Fruit fly (Drosophila melanogaster) whole organism, wandering third instar larva: ENCODE results near the gene CG46448.

Experiments
- Abd-B ChIP-seq: fragments of >200 bp; optimal IDR thresholded peaks from 2 replicates; lab custom pipeline; 2017; ENCODE audit warnings: missing biosample characterization, missing genetic modification characterization
- CG32264 ChIP-seq: fragments of 200-800 bp; sonication (Bioruptor generic); optimal IDR thresholded peaks from 2 replicates; lab custom pipeline; 2016; ENCODE audit warnings: missing biosample characterization, missing genetic modification characterization
- CG9705 ChIP-seq: fragments of 200-800 bp; sonication (Bioruptor generic); optimal IDR thresholded peaks from 2 replicates; lab custom pipeline; 2018; ENCODE audit warnings: missing biosample characterization, mild to moderate bottlenecking, missing genetic modification characterization
- CrebA ChIP-seq: fragments of 200-800 bp; sonication (Bioruptor generic); optimal IDR thresholded peaks from 2 replicates; lab custom pipeline; 2016; ENCODE audit warnings: missing biosample characterization, mild to moderate bottlenecking, missing genetic modification characterization, borderline replicate concordance
- Dif ChIP-seq: fragments of 200-275, 200-300 bp; sonication (Bioruptor generic); optimal IDR thresholded peaks from 2 replicates; lab custom pipeline; 2018; ENCODE audit warnings: missing biosample characterization, missing genetic modification characterization; ENCODE audit not compliant: partially characterized antibody
- HLH106 ChIP-seq: fragments of 200-800 bp; optimal IDR thresholded peaks from 3 replicates; lab custom pipeline; 2019; ENCODE audit warnings: missing biosample characterization, mild to moderate bottlenecking, missing genetic modification characterization, moderate library complexity
- Hnf4 ChIP-seq: fragments of 200-800 bp; sonication (Bioruptor generic); optimal IDR thresholded peaks from 2 replicates; lab custom pipeline; 2016; ENCODE audit warnings: missing biosample characterization, mild to moderate bottlenecking, missing genetic modification characterization
- Hr78 ChIP-seq: fragments of >200 bp; optimal IDR thresholded peaks from 2 replicates; lab custom pipeline; 2017; ENCODE audit warnings: missing biosample characterization, missing genetic modification characterization
- Hr83 ChIP-seq: fragments of 200-300 bp; sonication (Bioruptor generic); optimal IDR thresholded peaks from 2 replicates; lab custom pipeline; 2016; ENCODE audit warnings: missing biosample characterization, mild to moderate bottlenecking, missing genetic modification characterization, moderate library complexity; ENCODE audit not compliant: poor library complexity, severe bottlenecking
- Jra ChIP-seq: sonication (Bioruptor generic); optimal IDR thresholded peaks from 2 replicates; lab custom pipeline; 2016; ENCODE audit warnings: missing biosample characterization, missing genetic modification characterization
- Mio ChIP-seq: sonication (Bioruptor generic); optimal IDR thresholded peaks from 2 replicates; lab custom pipeline; 2016; ENCODE audit warnings: missing biosample characterization, missing genetic modification characterization
- Myc ChIP-seq: fragments of >200 bp; optimal IDR thresholded peaks from 2 replicates; lab custom pipeline; 2017
- N ChIP-seq: fragments of >200 bp; optimal IDR thresholded peaks from 2 replicates; lab custom pipeline; 2018; ENCODE audit warnings: missing biosample characterization, missing external identifiers, missing genetic modification characterization
- OdsH ChIP-seq: fragments of 200-800 bp; sonication (Bioruptor generic); optimal IDR thresholded peaks from 2 replicates; lab custom pipeline; 2016; ENCODE audit warnings: missing biosample characterization, mild to moderate bottlenecking, missing genetic modification characterization
- Rel ChIP-seq, 2 experiments: fragments of 200-800 bp; sonication (Bioruptor generic) in 1 of 2; optimal IDR thresholded peaks; 2 replicates in 1 of 2; 3 replicates in 1 of 2; lab custom pipeline; 2016 to 2019; ENCODE audit warnings: mild to moderate bottlenecking in 2 of 2, missing biosample characterization in 2 of 2, missing genetic modification characterization in 2 of 2, moderate library complexity in 1 of 2
- Sp1 ChIP-seq: fragments of 200-800 bp; sonication (Bioruptor generic); optimal IDR thresholded peaks from 3 replicates; lab custom pipeline; 2019; ENCODE audit warnings: missing biosample characterization, mild to moderate bottlenecking, missing genetic modification characterization, moderate library complexity
- Vsx2 ChIP-seq: fragments of 200-300, 225-300 bp; sonication (Bioruptor generic); optimal IDR thresholded peaks from 2 replicates; lab custom pipeline; 2018; ENCODE audit warnings: missing biosample characterization, missing genetic modification characterization; ENCODE audit not compliant: partially characterized antibody
- br ChIP-seq: fragments of 200-800 bp; sonication (Bioruptor generic); optimal IDR thresholded peaks from 2 replicates; lab custom pipeline; 2016; ENCODE audit warnings: missing biosample characterization, missing genetic modification characterization
- brk ChIP-seq: fragments of 200-800 bp; sonication (Bioruptor generic); optimal IDR thresholded peaks from 2 replicates; lab custom pipeline; 2016; ENCODE audit warnings: missing biosample characterization, mild to moderate bottlenecking, missing genetic modification characterization
- dl ChIP-seq, 2 experiments: fragments of 175-275, 200-275 bp in 1 of 2; fragments of 200-275 bp in 1 of 2; sonication (Bioruptor generic); optimal IDR thresholded peaks; lab custom pipeline; 2018; ENCODE audit warnings: mild to moderate bottlenecking in 2 of 2, missing biosample characterization in 2 of 2, missing genetic modification characterization in 2 of 2, moderate library complexity in 2 of 2; ENCODE audit not compliant: partially characterized antibody in 2 of 2, insufficient read depth in 1 of 2
- dmrt93B ChIP-seq: fragments of 200-800 bp; sonication (Bioruptor generic); optimal IDR thresholded peaks from 2 replicates; lab custom pipeline; 2018; ENCODE audit warnings: missing biosample characterization, mild to moderate bottlenecking, missing genetic modification characterization
- dsf ChIP-seq: sonication (Bioruptor generic); optimal IDR thresholded peaks from 2 replicates; lab custom pipeline; 2016; ENCODE audit warnings: missing biosample characterization, missing genetic modification characterization, borderline replicate concordance
- ey ChIP-seq: fragments of 200-800 bp; sonication (Bioruptor generic); optimal IDR thresholded peaks from 2 replicates; lab custom pipeline; 2016; ENCODE audit warnings: missing biosample characterization, missing genetic modification characterization
- foxo ChIP-seq, 2 experiments: fragments of 200-800 bp; sonication (Bioruptor generic); optimal IDR thresholded peaks; 2 replicates in 1 of 2; 3 replicates in 1 of 2; lab custom pipeline; 2016 to 2017; ENCODE audit warnings: missing biosample characterization in 2 of 2, missing genetic modification characterization in 2 of 2
- h ChIP-seq: fragments of 200-800 bp; sonication (Bioruptor generic); optimal IDR thresholded peaks from 3 replicates; lab custom pipeline; 2016; ENCODE audit warnings: missing biosample characterization, mild to moderate bottlenecking, missing genetic modification characterization
- jim ChIP-seq: fragments of 175-275, 200-325 bp; sonication (Bioruptor generic); optimal IDR thresholded peaks from 2 replicates; lab custom pipeline; 2016; ENCODE audit warnings: missing biosample characterization, mild to moderate bottlenecking, missing genetic modification characterization
- lola ChIP-seq: fragments of >200 bp; optimal IDR thresholded peaks from 2 replicates; lab custom pipeline; 2017; ENCODE audit warnings: missing biosample characterization, missing genetic modification characterization
- pan ChIP-seq: fragments of >200 bp; optimal IDR thresholded peaks from 2 replicates; lab custom pipeline; 2017
- psq ChIP-seq: fragments of 200-800 bp; sonication (Bioruptor generic); optimal IDR thresholded peaks from 3 replicates; lab custom pipeline; 2017; ENCODE audit warnings: missing biosample characterization, mild to moderate bottlenecking, missing genetic modification characterization, moderate library complexity
- rgr ChIP-seq: fragments of 200-800 bp; sonication (Bioruptor generic); optimal IDR thresholded peaks from 3 replicates; lab custom pipeline; 2016; ENCODE audit warnings: missing biosample characterization, mild to moderate bottlenecking, missing genetic modification characterization
- sage ChIP-seq: fragments of 200-800 bp; sonication (Bioruptor generic); optimal IDR thresholded peaks from 2 replicates; lab custom pipeline; 2016; ENCODE audit warnings: missing biosample characterization, mild to moderate bottlenecking, missing genetic modification characterization
- sv ChIP-seq: fragments of 200-800 bp; sonication (Bioruptor generic); optimal IDR thresholded peaks from 3 replicates; lab custom pipeline; 2016; ENCODE audit warnings: missing biosample characterization, missing genetic modification characterization
- tai ChIP-seq: sonication (Bioruptor generic); optimal IDR thresholded peaks from 2 replicates; lab custom pipeline; 2016; ENCODE audit warnings: missing biosample characterization, missing genetic modification characterization
- usp ChIP-seq: fragments of >200 bp; optimal IDR thresholded peaks from 2 replicates; lab custom pipeline; 2017; ENCODE audit warnings: missing biosample characterization, missing genetic modification characterization
- woc ChIP-seq: sonication (Bioruptor generic); optimal IDR thresholded peaks from 2 replicates; lab custom pipeline; 2016; ENCODE audit warnings: missing biosample characterization, mild to moderate bottlenecking, missing genetic modification characterization

The CG46448 gene

DNA sequence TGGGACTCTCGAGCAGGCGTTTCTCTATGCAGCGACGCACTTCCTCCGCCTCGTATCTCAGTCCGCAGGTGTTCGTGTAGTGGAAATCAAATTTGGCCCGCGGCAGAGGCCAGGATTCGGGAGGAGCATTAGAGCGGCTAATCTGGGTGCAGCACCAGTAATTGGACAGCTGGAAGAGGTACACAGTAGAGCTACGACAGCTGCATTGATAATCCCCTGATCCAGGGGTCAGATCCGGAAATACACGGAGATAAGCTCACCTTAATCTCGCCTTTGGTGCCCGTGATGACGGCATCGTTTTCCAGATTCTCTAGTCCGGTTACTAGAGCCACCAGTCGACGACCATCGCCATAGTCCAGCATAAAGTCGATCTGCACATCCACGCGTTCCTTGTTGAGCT, 21.1 kb upstream of the CG46448 start:
- TF ChIP-seq Hr78 (GFP tag; lab: Kevin White, UChicago) (no peak), sage (GFP tag; lab: Kevin White, UChicago) (no peak), OdsH (no peak), h (GFP tag; lab: Kevin White, UChicago) (no peak), Sp1 (GFP tag; lab: Kevin White, UChicago) (no peak), Mio (no peak), Jra (GFP tag; lab: Kevin White, UChicago) (no peak)

DNA sequence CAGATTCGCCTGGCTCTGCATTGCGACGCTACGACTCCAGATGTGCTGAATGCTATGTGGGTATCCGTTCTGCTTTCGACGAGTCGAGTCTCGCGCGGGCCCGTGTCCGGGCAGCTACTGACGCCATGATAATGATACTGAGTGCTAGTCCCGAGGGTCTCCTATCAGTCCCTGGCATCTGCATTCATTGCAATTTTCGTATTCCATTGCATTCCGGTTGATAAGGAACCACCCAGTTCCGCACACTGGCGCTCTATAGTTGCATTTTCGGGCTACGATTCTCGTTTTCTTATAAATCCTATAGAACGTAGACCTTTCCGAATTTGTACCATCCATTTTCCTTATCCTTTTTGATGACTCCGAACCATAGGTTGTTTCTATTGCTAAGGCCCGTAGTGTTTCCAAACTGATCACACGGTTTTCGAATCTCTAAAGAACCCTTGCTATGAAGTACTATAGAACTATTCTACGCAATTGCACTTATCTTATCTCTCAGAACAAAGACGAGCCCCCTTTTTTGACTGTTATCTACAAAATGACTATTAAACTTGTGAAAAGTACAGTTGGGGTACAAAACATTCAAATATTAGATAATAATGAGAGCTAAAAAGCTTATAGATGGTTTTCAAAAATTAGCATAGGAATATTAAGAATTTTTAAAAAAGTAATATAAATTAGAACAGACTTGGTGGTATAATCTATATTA, 19.9 kb upstream of the CG46448 start, which contains the start of gene CG3597:
Gene CG3597 (minus strand): TSS at position 119 of the 706 bp plus-strand sequence.
- TF ChIP-seq Hr78 (GFP tag; lab: Kevin White, UChicago) = no peak
- no peak for TF ChIP-seq sv (GFP tag; lab: Kevin White, UChicago)
- TF ChIP-seq Mio = no peak
- TF ChIP-seq dl (GFP tag; optimal IDR thresholded peaks at IDR 0.05; lab: Kevin White, UChicago; ENCODE audit: insufficient read depth in 1 of 2, partially characterized antibody in 2 of 2) = no peak
- TF ChIP-seq Vsx2 = no peak
- TF ChIP-seq CG9705 (GFP tag; lab: Kevin White, UChicago) = no peak
- no peak for TF ChIP-seq Hr83 (GFP tag; lab: Kevin White, UChicago)
- no peak for TF ChIP-seq psq (GFP tag; lab: Kevin White, UChicago)
- TF ChIP-seq N (GFP tag; lab: Kevin White, UChicago) = no peak
- no peak for TF ChIP-seq pan (lab: Kevin White, UChicago)
- TF ChIP-seq woc (GFP tag; lab: Kevin White, UChicago) = no peak
- TF ChIP-seq jim (GFP tag; lab: Kevin White, UChicago) = no peak
- no peak for TF ChIP-seq foxo (GFP tag; optimal IDR thresholded peaks at IDR 0.05; lab: Kevin White, UChicago)
- TF ChIP-seq brk (GFP tag; lab: Kevin White, UChicago) = no peak
- no peak for TF ChIP-seq Rel (GFP tag; optimal IDR thresholded peaks at IDR 0.05; lab: Kevin White, UChicago)
- no peak for TF ChIP-seq Rel (tag; optimal IDR thresholded peaks at IDR 0.05; lab: Kevin White, UChicago)
- no peak for TF ChIP-seq CrebA (GFP tag; lab: Kevin White, UChicago)
- no peak for TF ChIP-seq ey
- no peak for TF ChIP-seq rgr (GFP tag; lab: Kevin White, UChicago)

DNA sequence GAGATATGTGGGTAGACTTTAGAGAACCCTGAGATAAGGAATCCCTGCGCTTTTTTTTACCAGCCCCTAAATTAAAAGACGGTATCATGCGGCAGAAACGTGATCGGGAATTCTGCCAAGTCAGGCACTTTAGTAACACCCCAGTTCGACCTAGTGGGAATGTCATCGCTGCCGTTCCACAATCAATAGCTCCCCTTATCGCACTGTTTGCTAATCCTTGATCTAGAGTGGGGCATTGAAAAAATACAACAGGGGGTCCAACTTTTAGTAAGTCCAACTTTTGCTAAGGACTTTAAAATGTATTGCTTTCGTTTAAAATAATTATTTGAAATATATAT, 19.4 kb upstream of the CG46448 start:
- TF ChIP-seq dmrt93B (GFP tag; lab: Kevin White, UChicago) (no peak), h (GFP tag; lab: Kevin White, UChicago) (no peak)

DNA sequence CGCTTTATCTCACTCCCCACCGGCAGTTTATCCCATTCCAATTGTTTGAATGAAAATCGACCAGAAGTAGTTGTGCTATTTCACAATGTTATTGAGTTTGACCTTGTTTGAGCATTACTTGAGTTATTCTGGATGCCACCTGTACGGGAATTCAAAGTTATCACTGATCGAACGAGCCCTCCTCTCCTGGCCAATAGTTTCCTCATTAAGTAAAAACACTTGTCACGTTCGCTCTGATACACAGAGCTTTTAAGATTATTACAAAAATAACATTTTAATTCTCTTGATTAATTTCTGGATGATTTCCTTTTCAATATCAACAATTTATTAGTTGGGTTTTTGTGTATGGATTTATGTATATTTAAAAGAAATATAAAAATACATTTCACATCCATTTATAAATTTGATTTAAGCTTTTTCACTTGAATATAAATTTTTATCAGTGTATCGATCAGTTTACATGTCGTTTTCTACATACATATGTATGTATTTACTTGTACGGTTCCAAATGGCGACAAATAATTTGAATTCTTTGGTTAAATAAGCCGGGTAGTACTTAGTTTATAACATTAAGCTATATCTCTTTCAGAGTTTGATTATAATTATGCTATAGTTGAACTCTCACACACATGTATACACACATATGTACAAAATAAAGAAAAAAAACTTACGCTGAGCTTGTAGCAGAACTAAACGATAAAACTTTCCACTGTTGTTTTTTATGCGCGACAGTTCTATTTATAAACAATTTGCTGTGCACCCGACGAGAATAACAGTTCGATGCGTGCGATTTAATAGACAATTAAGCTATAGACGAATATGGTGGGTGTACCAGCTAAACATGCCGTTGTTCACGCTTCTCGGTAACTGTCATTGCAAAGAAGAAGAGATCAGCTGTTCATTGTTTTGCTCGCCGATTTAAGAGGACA, 17.4 kb upstream of the CG46448 start, which contains the start of the genes CG3609 and CG15390:
Gene CG3609 (minus strand): TSS at position 810 of the 929 bp plus-strand sequence.
Gene CG15390 (plus strand): TSS at position 896 of the 929 bp plus-strand sequence.
- TF ChIP-seq OdsH (peak; percentile 86), Jra (GFP tag; lab: Kevin White, UChicago) (peak; percentile 88), dmrt93B (GFP tag; lab: Kevin White, UChicago) (peak; percentile 34), woc (GFP tag; lab: Kevin White, UChicago) (peak; percentile 95), CG32264 (peak; percentile 51), Dif (no peak), Rel (GFP tag; optimal IDR thresholded peaks at IDR 0.05; lab: Kevin White, UChicago) (peak; percentile 37), Rel (tag; optimal IDR thresholded peaks at IDR 0.05; lab: Kevin White, UChicago) (peak; percentile 61), Hnf4 (peak; percentile 94), pan (lab: Kevin White, UChicago) (no peak), HLH106 (peak; percentile 76), lola (no peak), h (GFP tag; lab: Kevin White, UChicago) (peak; percentile 91), usp (GFP tag; lab: Kevin White, UChicago) (no peak), rgr (GFP tag; lab: Kevin White, UChicago) (peak; percentile 90), Hr78 (GFP tag; lab: Kevin White, UChicago) (no peak), CG9705 (GFP tag; lab: Kevin White, UChicago) (peak; percentile 49), Myc (peak; percentile 14), Abd-B (no peak), foxo (GFP tag; optimal IDR thresholded peaks at IDR 0.05; lab: Kevin White, UChicago) (peak; percentile 42 to 95), CrebA (GFP tag; lab: Kevin White, UChicago) (no peak), jim (GFP tag; lab: Kevin White, UChicago) (peak; percentile 77), Mio (peak; percentile 62), tai (no peak), Sp1 (GFP tag; lab: Kevin White, UChicago) (peak; percentile 78), dsf (GFP tag; lab: Kevin White, UChicago) (peak; percentile 66), ey (peak; percentile 89), Vsx2 (no peak), psq (GFP tag; lab: Kevin White, UChicago) (peak; percentile 71), dl (GFP tag; optimal IDR thresholded peaks at IDR 0.05; lab: Kevin White, UChicago; ENCODE audit: insufficient read depth in 1 of 2, partially characterized antibody in 2 of 2) (no peak), Hr83 (GFP tag; lab: Kevin White, UChicago) (peak; percentile 98), sage (GFP tag; lab: Kevin White, UChicago) (peak; percentile 80), N (GFP tag; lab: Kevin White, UChicago) (no peak), sv (GFP tag; lab: Kevin White, UChicago) (peak; percentile 83), brk (GFP tag; lab: Kevin White, UChicago) (peak; percentile 59), br (GFP tag; lab: Kevin White, UChicago) (peak; percentile 93)
